Fruit fly (Drosophila melanogaster) whole organism, pupa: ENCODE data around the gene polybromo.

Experiments
- CG17806 ChIP-seq: fragments of 200-800 bp; sonication (Bioruptor generic); optimal IDR thresholded peaks from 2 replicates; lab custom pipeline; 2018; ENCODE audit warnings: missing biosample characterization, mild to moderate bottlenecking, missing genetic modification characterization, moderate library complexity
- CG8159 ChIP-seq: fragments of 200-800 bp; sonication (Bioruptor generic); optimal IDR thresholded peaks from 3 replicates; lab custom pipeline; 2018; ENCODE audit warnings: missing biosample characterization, mild to moderate bottlenecking, missing genetic modification characterization, moderate library complexity
- CG8301 ChIP-seq: fragments of 200-800 bp; sonication (Bioruptor generic); optimal IDR thresholded peaks from 2 replicates; lab custom pipeline; 2018; ENCODE audit warnings: missing biosample characterization, mild to moderate bottlenecking, missing genetic modification characterization
- Pif1B ChIP-seq: fragments of 200-800 bp; sonication (Bioruptor generic); optimal IDR thresholded peaks from 3 replicates; lab custom pipeline; 2016; ENCODE audit warnings: missing biosample characterization, missing genetic modification characterization
- gl ChIP-seq: fragments of 200-800 bp; sonication (Bioruptor generic); optimal IDR thresholded peaks from 2 replicates; lab custom pipeline; 2018; ENCODE audit warnings: missing biosample characterization, mild to moderate bottlenecking, missing genetic modification characterization
- rn ChIP-seq: fragments of 200-800 bp; sonication (Bioruptor generic); IDR thresholded peaks from 2 replicates; pipeline ENCODE4 v1.3.6; 2022; ENCODE audit warnings: missing biosample characterization, missing genetic modification characterization

DNA sequence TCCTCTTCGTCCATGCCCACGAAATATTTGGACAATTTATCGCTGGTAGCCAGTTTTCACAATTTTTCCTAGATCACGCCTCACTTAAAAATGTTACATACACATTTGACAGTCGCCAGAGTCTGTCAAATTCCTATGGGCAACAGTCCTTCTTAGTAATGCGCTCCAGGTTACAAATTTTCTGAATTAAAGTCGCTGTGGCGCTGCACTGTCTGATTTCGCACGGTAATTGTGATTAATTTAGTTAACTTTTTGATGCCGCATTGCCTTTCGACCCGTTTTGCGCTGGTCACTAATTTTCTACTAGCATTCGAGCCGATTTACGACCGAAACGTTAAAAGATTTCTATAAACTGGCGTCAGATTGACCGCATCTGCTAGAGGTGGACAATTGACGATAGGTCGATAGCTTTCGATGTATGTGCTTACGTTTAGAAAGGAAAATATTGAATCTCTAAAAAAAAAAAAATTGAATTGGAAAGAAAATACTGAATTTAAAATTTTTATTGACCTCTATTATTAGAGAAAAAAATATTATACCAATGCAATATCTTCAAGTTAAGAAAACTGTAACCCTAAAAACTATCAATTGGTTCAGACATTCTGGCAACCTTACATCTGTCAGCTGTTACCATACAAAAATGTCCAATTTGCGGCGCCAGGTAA, 8.7 kb upstream of the polybromo start, which contains the start of the genes lili and CG34150:
- TF ChIP-seq Pif1B (no peak), CG8301 (tag; lab: Kevin White, UChicago) (no peak), CG17806 (tag; lab: Kevin White, UChicago) (peak; percentile 39), gl (no peak), CG8159 (tag; lab: Kevin White, UChicago) (no peak), rn (no peak)
